Fruit fly (Drosophila melanogaster) whole organism, embryonic: ENCODE results near the gene mRpS35.

Experiments
- Antp ChIP-seq: fragments of 200-800 bp; sonication (Bioruptor generic); optimal IDR thresholded peaks from 3 replicates; lab custom pipeline; 2016; ENCODE audit warnings: missing biosample characterization, missing genetic modification characterization
- Bgb ChIP-seq: fragments of 200-800 bp; sonication (Bioruptor generic); IDR thresholded peaks from 2 replicates; pipeline ENCODE4 v1.3.6; 2022; ENCODE audit warnings: missing biosample characterization, missing genetic modification characterization; ENCODE audit not compliant: partially characterized antibody
- Blimp-1 ChIP-seq: fragments of 200-800 bp; sonication (Bioruptor generic); optimal IDR thresholded peaks from 3 replicates; lab custom pipeline; 2018; ENCODE audit warnings: missing biosample characterization, missing genetic modification characterization, mild to moderate bottlenecking, moderate library complexity, missing genetic modification reagents
- BtbVII ChIP-seq: fragments of 200-800 bp; sonication (Bioruptor generic); optimal IDR thresholded peaks from 3 replicates; lab custom pipeline; 2017; ENCODE audit warnings: missing biosample characterization, mild to moderate bottlenecking, missing genetic modification characterization
- C15 ChIP-seq: fragments of 200-800 bp; sonication (Bioruptor generic); IDR thresholded peaks from 3 replicates; pipeline ENCODE4 v1.3.6; 2022; ENCODE audit warnings: missing biosample characterization, missing genetic modification characterization
- CG10267 ChIP-seq: fragments of 200-800 bp; sonication (Bioruptor generic); optimal IDR thresholded peaks from 2 replicates; lab custom pipeline; 2018; ENCODE audit warnings: missing biosample characterization, mild to moderate bottlenecking, missing genetic modification characterization, moderate library complexity
- CG10321 ChIP-seq: fragments of 200-800 bp; sonication (Bioruptor generic); IDR thresholded peaks from 2 replicates; pipeline ENCODE4 v1.3.6; 2022; ENCODE audit warnings: missing biosample characterization, missing genetic modification characterization
- CG10431 ChIP-seq: fragments of 200-800 bp; sonication (Bioruptor generic); optimal IDR thresholded peaks from 3 replicates; lab custom pipeline; 2018; ENCODE audit warnings: missing biosample characterization, mild to moderate bottlenecking, missing genetic modification characterization
- CG11504 ChIP-seq: fragments of 200-800 bp; sonication (Bioruptor generic); optimal IDR thresholded peaks from 3 replicates; lab custom pipeline; 2019; ENCODE audit warnings: missing biosample characterization, mild to moderate bottlenecking, missing genetic modification characterization, moderate library complexity
- CG11560 ChIP-seq: fragments of 200-800 bp; sonication (Bioruptor generic); IDR thresholded peaks from 3 replicates; pipeline ENCODE4 v1.3.6; 2022; ENCODE audit warnings: missing biosample characterization, missing genetic modification characterization
- CG11696 ChIP-seq: fragments of 200-800 bp; sonication (Bioruptor generic); IDR thresholded peaks from 2 replicates; pipeline ENCODE4 v1.3.6; 2022; ENCODE audit warnings: missing biosample characterization, missing genetic modification characterization
- CG12659 ChIP-seq: fragments of 200-800 bp; sonication (Bioruptor generic); optimal IDR thresholded peaks from 3 replicates; lab custom pipeline; 2017; ENCODE audit warnings: mild to moderate bottlenecking, missing biosample characterization, missing genetic modification reagents, missing genetic modification characterization
- CG14710 ChIP-seq: fragments of 200-800 bp; sonication (Bioruptor generic); optimal IDR thresholded peaks from 3 replicates; lab custom pipeline; 2019; ENCODE audit warnings: missing biosample characterization, mild to moderate bottlenecking, missing genetic modification characterization, moderate library complexity
- CG15601 ChIP-seq: fragments of 200-800 bp; sonication (Bioruptor generic); optimal IDR thresholded peaks from 3 replicates; lab custom pipeline; 2019; ENCODE audit warnings: missing biosample characterization, mild to moderate bottlenecking, missing genetic modification characterization, moderate library complexity
- CG1647 ChIP-seq: fragments of 200-800 bp; sonication (Bioruptor generic); optimal IDR thresholded peaks from 3 replicates; lab custom pipeline; 2016; ENCODE audit warnings: missing biosample characterization, missing genetic modification characterization
- CG17912 ChIP-seq: fragments of 200-800 bp; sonication (Bioruptor generic); optimal IDR thresholded peaks from 2 replicates; lab custom pipeline; 2018; ENCODE audit warnings: missing biosample characterization, mild to moderate bottlenecking, missing genetic modification characterization
- CG3163 ChIP-seq: fragments of 200-800 bp; sonication (Bioruptor generic); optimal IDR thresholded peaks from 3 replicates; lab custom pipeline; 2016; ENCODE audit warnings: missing biosample characterization, missing genetic modification characterization
- CG3838 ChIP-seq: fragments of 200-800 bp; sonication (Bioruptor generic); optimal IDR thresholded peaks from 3 replicates; lab custom pipeline; 2016; ENCODE audit warnings: missing biosample characterization, missing genetic modification characterization
- CG42726 ChIP-seq: fragments of 200-800 bp; sonication (Bioruptor generic); IDR thresholded peaks from 2 replicates; pipeline ENCODE4 v1.3.6; 2022; ENCODE audit warnings: missing biosample characterization, missing genetic modification characterization; ENCODE audit not compliant: partially characterized antibody
- CG7786 ChIP-seq: fragments of 200-800 bp; sonication (Bioruptor generic); optimal IDR thresholded peaks from 2 replicates; lab custom pipeline; 2016; ENCODE audit warnings: missing biosample characterization, missing genetic modification characterization
- CG8359 ChIP-seq: fragments of 200-800 bp; sonication (Bioruptor generic); optimal IDR thresholded peaks from 2 replicates; lab custom pipeline; 2017; ENCODE audit warnings: missing biosample characterization, mild to moderate bottlenecking, missing genetic modification characterization, borderline replicate concordance
- CG9876 ChIP-seq: fragments of 200-800 bp; sonication (Bioruptor generic); optimal IDR thresholded peaks from 2 replicates; lab custom pipeline; 2016; ENCODE audit warnings: missing biosample characterization, missing genetic modification characterization
- CTCF ChIP-seq: fragments of 200-800 bp; sonication (Bioruptor generic); optimal IDR thresholded peaks from 2 replicates; lab custom pipeline; 2017; ENCODE audit warnings: missing biosample characterization, mild to moderate bottlenecking, missing genetic modification characterization, moderate library complexity
- CoRest ChIP-seq: fragments of 200-800 bp; sonication (Bioruptor generic); optimal IDR thresholded peaks from 3 replicates; lab custom pipeline; 2018; ENCODE audit warnings: missing biosample characterization, mild to moderate bottlenecking, missing genetic modification characterization, moderate library complexity
- E2f2 ChIP-seq: fragments of 200-800 bp; sonication (Bioruptor generic); IDR thresholded peaks from 2 replicates; pipeline ENCODE4 v1.3.6; 2022; ENCODE audit warnings: missing biosample characterization, missing genetic modification characterization
- Fer1 ChIP-seq: fragments of 200-800 bp; sonication (Bioruptor generic); optimal IDR thresholded peaks from 2 replicates; lab custom pipeline; 2017; ENCODE audit warnings: missing biosample characterization, mild to moderate bottlenecking, missing genetic modification characterization
- Lhr ChIP-seq: fragments of 200-800 bp; sonication (Bioruptor generic); optimal IDR thresholded peaks from 3 replicates; lab custom pipeline; 2017; ENCODE audit warnings: mild to moderate bottlenecking, missing biosample characterization, missing genetic modification reagents, missing genetic modification characterization
- Lpt ChIP-seq: fragments of >200 bp; optimal IDR thresholded peaks from 2 replicates; lab custom pipeline; 2018; ENCODE audit warnings: missing biosample characterization, missing genetic modification characterization
- Mes4 ChIP-seq: fragments of 200-800 bp; sonication (Bioruptor generic); optimal IDR thresholded peaks from 2 replicates; lab custom pipeline; 2016; ENCODE audit warnings: missing biosample characterization, missing genetic modification characterization
- NC2α ChIP-seq: fragments of 200-800 bp; sonication (Bioruptor generic); optimal IDR thresholded peaks from 2 replicates; lab custom pipeline; 2016; ENCODE audit warnings: missing biosample characterization, missing genetic modification characterization
- Optix ChIP-seq: fragments of 200-800 bp; sonication (Bioruptor generic); IDR thresholded peaks from 3 replicates; pipeline ENCODE4 v1.3.6; 2022; ENCODE audit warnings: missing biosample characterization, missing genetic modification characterization
- Six4 ChIP-seq: fragments of 200-800 bp; sonication (Bioruptor generic); optimal IDR thresholded peaks from 2 replicates; lab custom pipeline; 2016; ENCODE audit warnings: missing biosample characterization, missing genetic modification characterization
- Sox102F ChIP-seq: fragments of 200-800 bp; sonication (Bioruptor generic); optimal IDR thresholded peaks from 2 replicates; lab custom pipeline; 2018; ENCODE audit warnings: missing biosample characterization, mild to moderate bottlenecking, missing genetic modification characterization, moderate library complexity
- Spps ChIP-seq: fragments of 200-800 bp; sonication (Bioruptor generic); optimal IDR thresholded peaks from 2 replicates; lab custom pipeline; 2018; ENCODE audit warnings: missing biosample characterization, mild to moderate bottlenecking, missing genetic modification characterization
- Taf1 ChIP-seq: fragments of 200-800 bp; sonication (Bioruptor generic); IDR thresholded peaks from 2 replicates; pipeline ENCODE4 v1.3.6; 2022; ENCODE audit warnings: missing biosample characterization, missing genetic modification characterization
- ac ChIP-seq: fragments of 200-800 bp; sonication (Bioruptor generic); optimal IDR thresholded peaks from 3 replicates; lab custom pipeline; 2017; ENCODE audit warnings: missing biosample characterization, mild to moderate bottlenecking, missing genetic modification characterization
- eve ChIP-seq, 2 experiments: fragments of >200 bp; optimal IDR thresholded peaks; 2 replicates each; lab custom pipeline; 2017; ENCODE audit warnings: missing biosample characterization in 2 of 2, missing genetic modification characterization in 2 of 2
- fu2 ChIP-seq: fragments of 200-800 bp; sonication (Bioruptor generic); optimal IDR thresholded peaks from 2 replicates; lab custom pipeline; 2016; ENCODE audit warnings: missing biosample characterization, missing genetic modification characterization
- grau ChIP-seq: fragments of 200-800 bp; optimal IDR thresholded peaks from 3 replicates; lab custom pipeline; 2019; ENCODE audit warnings: missing biosample characterization, mild to moderate bottlenecking, missing genetic modification characterization, moderate library complexity
- h ChIP-seq: fragments of >200 bp; optimal IDR thresholded peaks from 2 replicates; lab custom pipeline; 2017
- kay ChIP-seq: fragments of 200-800 bp; sonication (Bioruptor generic); optimal IDR thresholded peaks from 2 replicates; lab custom pipeline; 2016; ENCODE audit warnings: missing biosample characterization, missing genetic modification characterization
- lov ChIP-seq, 2 experiments: fragments of 200-800 bp in 1 of 2; fragments of >200 bp in 1 of 2; sonication (Bioruptor generic) in 1 of 2; IDR thresholded peaks in 1 of 2; optimal IDR thresholded peaks in 1 of 2; 2 replicates in 1 of 2; 3 replicates in 1 of 2; pipeline versions ENCODE4 v1.3.6 to Lab custom; 2017 to 2022; ENCODE audit warnings: missing biosample characterization in 1 of 2, missing genetic modification characterization in 1 of 2
- mld ChIP-seq: fragments of 200-800 bp; sonication (Bioruptor generic); IDR thresholded peaks from 3 replicates; pipeline ENCODE4 v1.3.6; 2022; ENCODE audit warnings: missing biosample characterization, missing genetic modification characterization; ENCODE audit not compliant: partially characterized antibody
- row ChIP-seq: fragments of 200-800 bp; sonication (Bioruptor generic); IDR thresholded peaks from 3 replicates; pipeline ENCODE4 v1.3.6; 2022; ENCODE audit warnings: missing biosample characterization, missing genetic modification characterization
- sima ChIP-seq: fragments of 200-800 bp; sonication (Bioruptor generic); optimal IDR thresholded peaks from 2 replicates; lab custom pipeline; 2016; ENCODE audit warnings: missing biosample characterization, missing genetic modification characterization
- sug ChIP-seq: fragments of 200-800 bp; optimal IDR thresholded peaks from 2 replicates; lab custom pipeline; 2019; ENCODE audit warnings: missing biosample characterization, mild to moderate bottlenecking, missing genetic modification characterization, moderate library complexity
- tll ChIP-seq, 2 experiments: fragments of 200-800 bp in 1 of 2; fragments of >200 bp in 1 of 2; sonication (Bioruptor generic) in 1 of 2; optimal IDR thresholded peaks; 2 replicates each; lab custom pipeline; 2017 to 2019; ENCODE audit warnings: missing biosample characterization in 2 of 2, missing genetic modification characterization in 2 of 2, mild to moderate bottlenecking in 1 of 2, moderate library complexity in 1 of 2
- tup ChIP-seq: fragments of 200-800 bp; sonication (Bioruptor generic); optimal IDR thresholded peaks from 2 replicates; lab custom pipeline; 2016; ENCODE audit warnings: missing biosample characterization, mild to moderate bottlenecking, missing genetic modification characterization, moderate library complexity
- vvl ChIP-seq: fragments of 200-800 bp; sonication (Bioruptor generic); IDR thresholded peaks from 2 replicates; pipeline ENCODE4 v1.3.6; 2022; ENCODE audit warnings: missing biosample characterization, missing genetic modification characterization
- wor ChIP-seq: fragments of 200-800 bp; sonication (Bioruptor generic); IDR thresholded peaks from 2 replicates; pipeline ENCODE4 v1.3.6; 2022; ENCODE audit warnings: missing biosample characterization, missing genetic modification characterization

mRpS35 gene

DNA sequence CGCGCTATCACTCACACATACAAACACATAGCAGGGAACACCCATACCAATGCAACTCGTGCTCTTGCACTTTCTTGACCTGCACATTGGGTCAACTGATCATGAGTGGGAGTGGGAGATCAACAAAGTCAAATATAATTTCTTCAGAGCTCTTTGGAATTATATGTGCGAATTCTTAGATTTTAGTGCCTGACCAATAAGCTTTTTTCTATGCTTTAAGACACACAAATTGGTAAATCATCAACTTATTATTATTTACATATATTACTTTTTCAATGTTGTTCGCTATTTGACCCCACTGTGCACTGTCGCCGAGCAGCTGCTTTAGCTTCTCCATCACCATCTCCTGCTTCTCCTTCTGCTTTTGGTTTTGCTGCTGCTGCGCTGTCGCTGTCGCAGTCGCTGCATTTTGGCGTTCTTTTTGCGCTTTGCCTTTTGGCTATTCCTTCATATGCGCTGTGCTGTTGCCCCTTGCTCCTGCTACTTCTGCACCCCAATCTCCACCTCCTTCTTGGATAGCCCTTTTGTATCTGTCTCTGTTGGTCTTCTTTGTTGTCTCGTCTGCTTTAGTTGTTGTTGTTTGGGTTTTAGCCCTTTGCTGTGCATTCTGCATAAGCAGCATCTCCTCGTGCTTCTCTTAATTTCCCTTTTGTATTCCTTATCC, 43.5 kb downstream of the mRpS35 start (continued):
- TF ChIP-seq ac (GFP tag; lab: Kevin White, UChicago) (no peak), kay (GFP tag; lab: Kevin White, UChicago) (no peak), sima (GFP tag; lab: Kevin White, UChicago) (no peak), CG10431 (GFP tag; lab: Kevin White, UChicago) (peak; percentile 16), tll (GFP tag; optimal IDR thresholded peaks at IDR 0.05; lab: Kevin White, UChicago) (no peak), Lhr (peak; percentile 35), CG17912 (GFP tag; lab: Kevin White, UChicago) (no peak), Sox102F (GFP tag; lab: Kevin White, UChicago) (peak; percentile 70), CG3838 (GFP tag; lab: Kevin White, UChicago) (no peak), h (lab: Kevin White, UChicago) (no peak), CG14710 (tag; lab: Kevin White, UChicago) (peak; percentile 36), C15 (GFP tag; lab: Robert Waterston, UW) (no peak), CG3163 (GFP tag; lab: Kevin White, UChicago) (no peak), CG42726 (GFP tag; lab: Robert Waterston, UW) (no peak), Bgb (GFP tag; lab: Robert Waterston, UW) (no peak), E2f2 (peak; percentile 23; the same call in 1 of the 2 replicates), lov (optimal IDR thresholded peaks at IDR 0.05; lab: Kevin White, UChicago) (no peak), lov (GFP tag; IDR thresholded peaks at IDR 0.05; lab: Robert Waterston, UW) (0 out of 3 replicates have a peak, but pooled peaks have one; percentile 46), Mes4 (GFP tag; lab: Kevin White, UChicago) (no peak), CG7786 (GFP tag; lab: Kevin White, UChicago) (no peak), CoRest (peak; percentile 36), CG1647 (GFP tag; lab: Kevin White, UChicago) (no peak), row (peak; percentile 62), Lpt (no peak), Spps (no peak), Fer1 (no peak), eve (GFP tag; optimal IDR thresholded peaks at IDR 0.05; lab: Kevin White, UChicago) (peak in 1 of 2 experiments; percentile 73), NC2α (no peak), Optix (peak; percentile 46; the same call in 1 of the 3 replicates), CG12659 (peak; percentile 19), tup (no peak), Six4 (GFP tag; lab: Kevin White, UChicago) (peak; percentile 39), mld (no peak), CG11560 (tag; lab: Robert Waterston, UW) (no peak), CG11504 (tag; lab: Kevin White, UChicago) (peak; percentile 70), vvl (GFP tag; lab: Robert Waterston, UW) (no peak), CG10321 (GFP tag; lab: Robert Waterston, UW) (no peak), wor (GFP tag; lab: Robert Waterston, UW) (peak; percentile 41; the same call in 1 of the 2 replicates), CG15601 (tag; lab: Kevin White, UChicago) (peak; percentile 57), CG11696 (GFP tag; lab: Robert Waterston, UW) (no peak), CG9876 (GFP tag; lab: Kevin White, UChicago) (no peak), BtbVII (GFP tag; lab: Kevin White, UChicago) (no peak), Taf1 (GFP tag; lab: Robert Waterston, UW) (no peak), Blimp-1 (peak; percentile 70), CTCF (GFP tag; lab: Kevin White, UChicago) (no peak), sug (tag; lab: Kevin White, UChicago) (no peak), CG10267 (peak; percentile 44), Antp (GFP tag; lab: Kevin White, UChicago) (no peak), fu2 (GFP tag; lab: Kevin White, UChicago) (no peak), CG8359 (GFP tag; lab: Kevin White, UChicago) (peak; percentile 21), grau (tag; lab: Kevin White, UChicago) (peak; percentile 56)
